Worm (Caenorhabditis elegans) whole organism, mixed stage, embryonic: ENCODE measurements around the gene C16A3.5.

Experiments
- bed-3 ChIP-seq: fragments of 200-800 bp; sonication (Bioruptor generic); optimal IDR thresholded peaks from 3 replicates; lab custom pipeline; 2018; ENCODE audit warnings: mild to moderate bottlenecking, missing genetic modification characterization, moderate library complexity, missing compliant biosample characterization
- lsy-2 ChIP-seq: fragments of 150-350 bp; optimal IDR thresholded peaks from 2 replicates; lab custom pipeline; 2014; ENCODE audit warnings: missing biosample characterization, missing genetic modification characterization
- nhr-12 ChIP-seq: fragments of 150-350 bp; optimal IDR thresholded peaks from 2 replicates; lab custom pipeline; 2014; ENCODE audit warnings: missing biosample characterization, missing genetic modification characterization
- nhr-76 ChIP-seq: sonication (generic microtip); optimal IDR thresholded peaks from 2 replicates; lab custom pipeline; 2017; ENCODE audit warnings: missing biosample characterization, missing genetic modification characterization
- unc-39 ChIP-seq: fragments of 150-350 bp; optimal IDR thresholded peaks from 2 replicates; lab custom pipeline; 2014; ENCODE audit warnings: missing biosample characterization, missing genetic modification characterization
- ztf-11 ChIP-seq: fragments of 150-350 bp; optimal IDR thresholded peaks from 2 replicates; lab custom pipeline; 2014; ENCODE audit warnings: missing biosample characterization, missing genetic modification characterization

- TF ChIP-seq ztf-11 (tag; lab: Kevin White, UChicago) (no peak), nhr-12 (no peak), unc-39 (tag; lab: Kevin White, UChicago) (no peak), bed-3 (GFP tag; lab: Kevin White, UChicago) (no peak), nhr-76 (no peak), lsy-2 (tag; lab: Kevin White, UChicago) (no peak)
These were observed 42.1 kb downstream of the C16A3.5 start for ce11 chrIII:6422721-6423120.
